Worm (Caenorhabditis elegans): Measurements from ENCODE around the gene sma-10.
A peak's percentile ranks its signal among the peaks of the same experiment; 100 is the strongest.

The sma-10 gene

ce11 chrIV:303264-303663 lies 29.0 kb downstream of the sma-10 start:
- TF ChIP-seq med-1 (GFP tag; optimal IDR thresholded peaks at IDR 0.05; ENCODE audit: insufficient read depth) (no peak), ztf-29 (GFP tag; IDR thresholded peaks at IDR 0.05) (no peak), T22C8.4 (GFP tag; IDR thresholded peaks at IDR 0.05) (no peak), klf-2 (GFP tag; conservative IDR thresholded peaks at IDR 0.05) (no peak), tab-1 (GFP tag; IDR thresholded peaks at IDR 0.05) (no peak), flt-1 (GFP tag; IDR thresholded peaks at IDR 0.05) (no peak), ztf-23 (GFP tag; IDR thresholded peaks at IDR 0.05) (no peak), ref-1 (GFP tag; conservative IDR thresholded peaks at IDR 0.05) (no peak), cog-1 (tag; optimal IDR thresholded peaks at IDR 0.05) (no peak)

ce11 chrIV:305101-305500 lies 30.9 kb downstream of the sma-10 start:
- TF ChIP-seq ztf-29 (GFP tag; IDR thresholded peaks at IDR 0.05) (no peak), ref-1 (GFP tag; conservative IDR thresholded peaks at IDR 0.05) (no peak), med-1 (GFP tag; optimal IDR thresholded peaks at IDR 0.05; ENCODE audit: insufficient read depth) (no peak), T22C8.4 (GFP tag; IDR thresholded peaks at IDR 0.05) (no peak), ztf-23 (GFP tag; IDR thresholded peaks at IDR 0.05) (no peak), klf-2 (GFP tag; conservative IDR thresholded peaks at IDR 0.05) (no peak), tab-1 (GFP tag; IDR thresholded peaks at IDR 0.05) (no peak), cog-1 (tag; optimal IDR thresholded peaks at IDR 0.05) (no peak), flt-1 (GFP tag; IDR thresholded peaks at IDR 0.05) (no peak)

- TF ChIP-seq flt-1 (GFP tag; IDR thresholded peaks at IDR 0.05), result no peak
- no peak for TF ChIP-seq ztf-29 (GFP tag; IDR thresholded peaks at IDR 0.05)
- no peak for TF ChIP-seq cog-1 (tag; optimal IDR thresholded peaks at IDR 0.05)
- TF ChIP-seq tab-1 (GFP tag; IDR thresholded peaks at IDR 0.05), result no peak
- no peak for TF ChIP-seq klf-2 (GFP tag; conservative IDR thresholded peaks at IDR 0.05)
- no peak for TF ChIP-seq med-1 (GFP tag; optimal IDR thresholded peaks at IDR 0.05; ENCODE audit: insufficient read depth)
- no peak for TF ChIP-seq ztf-23 (GFP tag; IDR thresholded peaks at IDR 0.05)
- TF ChIP-seq ref-1 (GFP tag; conservative IDR thresholded peaks at IDR 0.05), result no peak
- TF ChIP-seq T22C8.4 (GFP tag; IDR thresholded peaks at IDR 0.05), result no peak
Observed at ce11 chrIV:306572-306971, 32.4 kb downstream of the sma-10 start.

DNA sequence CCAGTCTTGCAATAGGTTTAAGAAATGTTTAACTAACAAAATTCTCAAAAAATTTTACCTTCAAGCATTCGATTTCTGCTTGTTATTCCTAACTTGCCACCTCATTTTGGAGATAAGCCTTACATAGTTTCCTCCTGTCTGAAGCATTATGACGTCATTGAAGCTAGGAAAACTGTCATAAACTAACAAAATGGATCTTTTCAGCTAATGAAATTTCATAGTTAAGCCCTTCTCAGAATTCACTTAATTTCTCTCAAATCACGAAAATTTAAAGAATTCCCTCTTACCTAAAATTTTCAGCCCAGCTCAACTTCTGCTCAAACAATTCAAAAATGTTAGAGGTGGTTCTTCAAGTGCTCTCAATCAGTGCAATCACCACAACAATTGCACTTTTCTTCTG lies 33.0 kb downstream of the sma-10 start, which contains the start of gene swt-1:
Gene swt-1 (plus strand): TSS at position 301 of the 400 bp plus-strand sequence.
- no peak for TF ChIP-seq cog-1 (tag; optimal IDR thresholded peaks at IDR 0.05)
- no peak for TF ChIP-seq klf-2 (GFP tag; conservative IDR thresholded peaks at IDR 0.05)
- TF ChIP-seq ztf-29 (GFP tag; IDR thresholded peaks at IDR 0.05), result no peak
- TF ChIP-seq tab-1 (GFP tag; IDR thresholded peaks at IDR 0.05), result no peak
- TF ChIP-seq med-1 (GFP tag; optimal IDR thresholded peaks at IDR 0.05; ENCODE audit: insufficient read depth), result no peak
- no peak for TF ChIP-seq flt-1 (GFP tag; IDR thresholded peaks at IDR 0.05)
- TF ChIP-seq ref-1 (GFP tag; conservative IDR thresholded peaks at IDR 0.05), result no peak
- TF ChIP-seq ztf-23 (GFP tag; IDR thresholded peaks at IDR 0.05), result no peak
- TF ChIP-seq T22C8.4 (GFP tag; IDR thresholded peaks at IDR 0.05), result no peak

DNA sequence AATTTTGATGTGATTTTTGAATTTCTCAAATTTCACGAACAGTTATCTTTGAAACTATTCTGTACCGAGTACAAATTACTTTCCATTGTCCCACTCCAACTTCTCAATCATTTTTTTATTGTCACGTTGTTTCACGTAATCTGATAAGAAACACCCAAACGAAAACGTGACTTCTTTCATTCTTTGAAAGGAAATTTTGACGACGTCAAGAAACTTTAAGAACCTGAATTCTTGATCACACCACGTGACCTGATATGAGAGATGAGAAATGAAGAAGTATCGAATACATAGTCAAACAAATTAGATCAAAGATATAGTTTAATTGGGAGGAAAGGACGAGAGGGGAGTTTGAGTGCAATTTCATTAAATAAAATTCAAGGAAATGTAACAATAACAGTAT lies 35.3 kb downstream of the sma-10 start:
- TF ChIP-seq ztf-23 (GFP tag; IDR thresholded peaks at IDR 0.05) (no peak), flt-1 (GFP tag; IDR thresholded peaks at IDR 0.05) (no peak), klf-2 (GFP tag; conservative IDR thresholded peaks at IDR 0.05) (no peak), cog-1 (tag; optimal IDR thresholded peaks at IDR 0.05) (no peak), ztf-29 (GFP tag; IDR thresholded peaks at IDR 0.05) (no peak), tab-1 (GFP tag; IDR thresholded peaks at IDR 0.05) (no peak), T22C8.4 (GFP tag; IDR thresholded peaks at IDR 0.05) (no peak), ref-1 (GFP tag; conservative IDR thresholded peaks at IDR 0.05) (no peak), med-1 (GFP tag; optimal IDR thresholded peaks at IDR 0.05; ENCODE audit: insufficient read depth) (no peak)

DNA sequence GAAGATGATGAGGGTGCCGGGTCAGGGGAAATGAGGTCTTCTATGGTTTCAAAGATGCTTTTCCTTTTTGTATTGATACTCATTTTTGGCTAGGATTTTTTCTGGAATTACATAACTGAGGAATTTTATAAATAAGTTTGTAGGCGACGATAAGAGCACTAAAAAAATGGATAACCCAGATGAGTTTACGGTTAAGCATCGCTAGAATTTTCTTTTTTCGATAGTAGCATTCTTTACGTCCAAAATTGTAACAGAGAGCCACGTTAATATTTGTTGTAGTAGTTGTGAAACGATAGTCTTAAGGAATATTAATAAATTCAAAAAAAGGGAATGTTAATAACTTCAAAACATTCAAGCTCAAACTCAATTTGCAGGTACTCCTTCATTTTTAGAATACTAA lies 39.4 kb downstream of the sma-10 start, which contains the start of gene snai-1:
Gene snai-1 (minus strand): TSS at position 101 of the 400 bp plus-strand sequence.
- TF ChIP-seq flt-1 (GFP tag; IDR thresholded peaks at IDR 0.05) (no peak), ref-1 (GFP tag; conservative IDR thresholded peaks at IDR 0.05) (no peak), ztf-23 (GFP tag; IDR thresholded peaks at IDR 0.05) (no peak), klf-2 (GFP tag; conservative IDR thresholded peaks at IDR 0.05) (no peak), T22C8.4 (GFP tag; IDR thresholded peaks at IDR 0.05) (no peak), med-1 (GFP tag; optimal IDR thresholded peaks at IDR 0.05; ENCODE audit: insufficient read depth) (no peak), ztf-29 (GFP tag; IDR thresholded peaks at IDR 0.05) (no peak), tab-1 (GFP tag; IDR thresholded peaks at IDR 0.05) (no peak), cog-1 (tag; optimal IDR thresholded peaks at IDR 0.05) (no peak)

- TF ChIP-seq tab-1 (GFP tag; IDR thresholded peaks at IDR 0.05) (no peak), med-1 (GFP tag; optimal IDR thresholded peaks at IDR 0.05; ENCODE audit: insufficient read depth) (no peak), T22C8.4 (GFP tag; IDR thresholded peaks at IDR 0.05) (no peak), cog-1 (tag; optimal IDR thresholded peaks at IDR 0.05) (no peak), ztf-23 (GFP tag; IDR thresholded peaks at IDR 0.05) (no peak), flt-1 (GFP tag; IDR thresholded peaks at IDR 0.05) (no peak), klf-2 (GFP tag; conservative IDR thresholded peaks at IDR 0.05) (no peak), ref-1 (GFP tag; conservative IDR thresholded peaks at IDR 0.05) (no peak), ztf-29 (GFP tag; IDR thresholded peaks at IDR 0.05) (no peak)
Observed at ce11 chrIV:314475-314874, 40.3 kb downstream of the sma-10 start.

- TF ChIP-seq med-1 (GFP tag; optimal IDR thresholded peaks at IDR 0.05; ENCODE audit: insufficient read depth) (no peak), T22C8.4 (GFP tag; IDR thresholded peaks at IDR 0.05) (no peak), tab-1 (GFP tag; IDR thresholded peaks at IDR 0.05) (no peak), cog-1 (tag; optimal IDR thresholded peaks at IDR 0.05) (no peak), ztf-29 (GFP tag; IDR thresholded peaks at IDR 0.05) (no peak), ref-1 (GFP tag; conservative IDR thresholded peaks at IDR 0.05) (no peak), flt-1 (GFP tag; IDR thresholded peaks at IDR 0.05) (no peak), klf-2 (GFP tag; conservative IDR thresholded peaks at IDR 0.05) (no peak), ztf-23 (GFP tag; IDR thresholded peaks at IDR 0.05) (no peak)
Observed at ce11 chrIV:319654-320053, 45.4 kb downstream of the sma-10 start.

DNA sequence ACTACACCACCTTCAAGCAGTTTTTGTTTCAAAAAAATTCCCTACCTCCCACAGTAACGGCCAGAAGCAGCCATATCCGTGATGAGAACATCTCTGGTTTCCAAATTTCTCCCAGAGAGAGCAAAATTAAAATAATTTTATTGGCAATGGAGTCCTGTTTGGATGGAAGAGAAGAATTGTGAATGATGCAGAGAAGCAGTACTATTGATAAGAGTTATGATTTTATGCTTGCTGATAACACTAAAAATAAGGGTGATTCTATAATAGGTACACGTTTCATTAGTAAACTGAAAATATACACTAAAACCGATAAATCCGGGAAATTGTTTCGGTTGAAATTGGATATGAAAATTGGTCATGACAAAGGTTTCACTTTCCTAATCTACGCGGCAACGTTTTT lies 46.2 kb downstream of the sma-10 start, which contains the start of gene dsc-4:
Gene dsc-4 (minus strand): TSS at position 165 of the 400 bp plus-strand sequence.
- TF ChIP-seq klf-2 (GFP tag; conservative IDR thresholded peaks at IDR 0.05), result no peak
- no peak for TF ChIP-seq ref-1 (GFP tag; conservative IDR thresholded peaks at IDR 0.05)
- TF ChIP-seq ztf-23 (GFP tag; IDR thresholded peaks at IDR 0.05), result no peak
- TF ChIP-seq med-1 (GFP tag; optimal IDR thresholded peaks at IDR 0.05; ENCODE audit: insufficient read depth), result no peak
- no peak for TF ChIP-seq flt-1 (GFP tag; IDR thresholded peaks at IDR 0.05)

- no peak for TF ChIP-seq ref-1 (GFP tag; conservative IDR thresholded peaks at IDR 0.05)
- peak; percentile 82 for TF ChIP-seq tab-1 (GFP tag; IDR thresholded peaks at IDR 0.05)
- peak; percentile 80 for TF ChIP-seq cog-1 (tag; optimal IDR thresholded peaks at IDR 0.05)
- no peak for TF ChIP-seq med-1 (GFP tag; optimal IDR thresholded peaks at IDR 0.05; ENCODE audit: insufficient read depth)
- peak; percentile 58 for TF ChIP-seq T22C8.4 (GFP tag; IDR thresholded peaks at IDR 0.05)
- TF ChIP-seq flt-1 (GFP tag; IDR thresholded peaks at IDR 0.05), result peak; percentile 75
- TF ChIP-seq ztf-23 (GFP tag; IDR thresholded peaks at IDR 0.05), result peak; percentile 81
- TF ChIP-seq ztf-29 (GFP tag; IDR thresholded peaks at IDR 0.05), result 0 out of 2 replicates have a peak, but pooled peaks have one; percentile 43
- TF ChIP-seq klf-2 (GFP tag; conservative IDR thresholded peaks at IDR 0.05), result peak; percentile 59
Observed at ce11 chrIV:322497-322896, 48.3 kb downstream of the sma-10 start, which contains the start of gene grl-26. Gene grl-26 (minus strand): TSS chrIV:322814.

Measured in whole organism, midembryonic.